Fruit fly (Drosophila melanogaster) whole organism, larva: Measurements from ENCODE around the gene fzr.

ENCODE experiments used
- noc ChIP-seq: fragments of 200-800 bp; sonication (Bioruptor generic); optimal IDR thresholded peaks from 3 replicates; lab custom pipeline; 2019; ENCODE audit warnings: missing biosample characterization, mild to moderate bottlenecking, missing genetic modification characterization, moderate library complexity

Gene fzr

dm6 chrX:4678913-4679812 is at the start of gene fzr:
Gene fzr (minus strand): TSS chrX:4679537.
- no peak for TF ChIP-seq noc

dm6 chrX:4707237-4708066 is 28.1 kb upstream of the fzr start, which contains the start of gene Proc-R:
Gene Proc-R (plus strand): TSS chrX:4707916.
- TF ChIP-seq noc, result no peak

dm6 chrX:4705009-4705408 is 25.7 kb upstream of the fzr start, which contains the start of gene CG7024:
Gene CG7024 (plus strand): TSS chrX:4705309.
- TF ChIP-seq noc, result no peak

dm6 chrX:4702804-4703414 is 23.6 kb upstream of the fzr start:
- peak; percentile 40 for TF ChIP-seq noc

dm6 chrX:4702118-4702517 is 22.8 kb upstream of the fzr start, which contains the start of gene Pdha:
Gene Pdha (plus strand): TSS chrX:4702284.
- no peak for TF ChIP-seq noc

- TF ChIP-seq noc, result no peak
Observed at dm6 chrX:4699775-4700174, 20.4 kb upstream of the fzr start.

dm6 chrX:4699370-4699769 is 20.0 kb upstream of the fzr start:
- TF ChIP-seq noc, result no peak

dm6 chrX:4694104-4694503 is 14.8 kb upstream of the fzr start:
- TF ChIP-seq noc, result no peak

- no peak for TF ChIP-seq noc
Observed at dm6 chrX:4692963-4693362, 13.6 kb upstream of the fzr start.

dm6 chrX:4691226-4691625 is 11.9 kb upstream of the fzr start:
- TF ChIP-seq noc, result no peak

dm6 chrX:4690767-4691166 is 11.4 kb upstream of the fzr start:
- no peak for TF ChIP-seq noc

dm6 chrX:4687778-4688399 is 8.6 kb upstream of the fzr start, which contains the start of gene ctp:
Gene ctp (plus strand): TSS chrX:4687800.
- peak; percentile 43 for TF ChIP-seq noc

dm6 chrX:4686723-4687122 is 7.4 kb upstream of the fzr start, which contains the start of gene Pp2C1:
Gene Pp2C1 (minus strand): TSS chrX:4686903.
- TF ChIP-seq noc, result no peak

- TF ChIP-seq noc, result peak; percentile 19
Observed at dm6 chrX:4686150-4686549, 6.8 kb upstream of the fzr start.

- peak; percentile 70 for TF ChIP-seq noc
Observed at dm6 chrX:4684444-4684924, 5.1 kb upstream of the fzr start.

dm6 chrX:4679813-4680381 is 560 bp upstream of the fzr start:
- TF ChIP-seq noc, result peak; percentile 27
